Fruit fly (Drosophila melanogaster) whole organism, embryonic: ENCODE data around the gene Papss.

Experiments used
- CG14441 ChIP-seq: fragments of 200-800 bp; sonication (Bioruptor generic); IDR thresholded peaks from 2 replicates; pipeline ENCODE4 v1.3.6; 2022; ENCODE audit warnings: missing biosample characterization, missing genetic modification characterization
- CG17385 ChIP-seq: fragments of 200-800 bp; sonication (Bioruptor generic); optimal IDR thresholded peaks from 3 replicates; lab custom pipeline; 2018; ENCODE audit warnings: missing biosample characterization, mild to moderate bottlenecking, missing genetic modification characterization
- HLH4C ChIP-seq: fragments of 200-800 bp; sonication (Bioruptor generic); IDR thresholded peaks from 3 replicates; pipeline ENCODE4 v1.3.6; 2022; ENCODE audit warnings: missing biosample characterization, missing genetic modification characterization; ENCODE audit not compliant: partially characterized antibody
- Hr39 ChIP-seq: fragments of >200 bp; optimal IDR thresholded peaks from 2 replicates; lab custom pipeline; 2017
- Optix ChIP-seq: fragments of 200-800 bp; sonication (Bioruptor generic); IDR thresholded peaks from 3 replicates; pipeline ENCODE4 v1.3.6; 2022; ENCODE audit warnings: missing biosample characterization, missing genetic modification characterization
- cato ChIP-seq: fragments of 200-800 bp; sonication (Bioruptor generic); optimal IDR thresholded peaks from 2 replicates; lab custom pipeline; 2016; ENCODE audit warnings: missing biosample characterization, missing genetic modification characterization, borderline replicate concordance
- kah ChIP-seq: fragments of 200-800 bp; sonication (Bioruptor generic); optimal IDR thresholded peaks from 2 replicates; lab custom pipeline; 2018; ENCODE audit warnings: missing biosample characterization, mild to moderate bottlenecking, missing genetic modification characterization

dm6 chr3L:19873488-19873887, 28.4 kb downstream of the Papss start:
- TF ChIP-seq CG17385 (GFP tag; lab: Kevin White, UChicago) (no peak), Hr39 (lab: Kevin White, UChicago) (no peak), CG14441 (GFP tag; lab: Robert Waterston, UW) (no peak), cato (no peak), HLH4C (GFP tag; lab: Robert Waterston, UW) (no peak), kah (GFP tag; lab: Kevin White, UChicago) (no peak), Optix (no peak)
